Worm (Caenorhabditis elegans): ENCODE measurements around the gene abts-2.

Gene abts-2

ce11 chrX:11560615-11561014 is 24.9 kb upstream of the abts-2 start, which contains the start of gene lev-8:
Gene lev-8, plus strand, starts transcription at chrX:11560915.
- TF ChIP-seq nhr-12 (tag; optimal IDR thresholded peaks at IDR 0.05), result no peak
- TF ChIP-seq dmd-4 (tag; optimal IDR thresholded peaks at IDR 0.05), result no peak
- no peak for TF ChIP-seq lin-13 (GFP tag; optimal IDR thresholded peaks at IDR 0.05)
- no peak for TF ChIP-seq zag-1 (tag; optimal IDR thresholded peaks at IDR 0.05)
- no peak for TF ChIP-seq ztf-4 (tag; optimal IDR thresholded peaks at IDR 0.05)
- TF ChIP-seq ceh-16 (tag; optimal IDR thresholded peaks at IDR 0.05), result no peak
- TF ChIP-seq lin-39 (tag; optimal IDR thresholded peaks at IDR 0.05), result no peak
- TF ChIP-seq lin-11 (tag; optimal IDR thresholded peaks at IDR 0.05), result no peak
- no peak for TF ChIP-seq unc-39 (tag; optimal IDR thresholded peaks at IDR 0.05)
- TF ChIP-seq sma-9 (GFP tag; optimal IDR thresholded peaks at IDR 0.05), result no peak
- no peak for TF ChIP-seq sma-9 (tag; optimal IDR thresholded peaks at IDR 0.05)
- no peak for TF ChIP-seq alr-1 (tag; optimal IDR thresholded peaks at IDR 0.05)
- no peak for TF ChIP-seq unc-55 (GFP tag; optimal IDR thresholded peaks at IDR 0.05)
- no peak for TF ChIP-seq gmeb-1 (tag; optimal IDR thresholded peaks at IDR 0.05)

- TF ChIP-seq unc-55 (GFP tag; optimal IDR thresholded peaks at IDR 0.05) (peak; percentile 76), sma-9 (GFP tag; optimal IDR thresholded peaks at IDR 0.05) (peak; percentile 61), sma-9 (tag; optimal IDR thresholded peaks at IDR 0.05) (no peak), elt-3 (tag; optimal IDR thresholded peaks at IDR 0.05) (no peak), mab-5 (tag; optimal IDR thresholded peaks at IDR 0.05) (peak; percentile 9), lin-11 (tag; optimal IDR thresholded peaks at IDR 0.05) (peak; percentile 58), nhr-21 (tag; optimal IDR thresholded peaks at IDR 0.05) (peak; percentile 68), blmp-1 (tag; optimal IDR thresholded peaks at IDR 0.05; ENCODE audit: insufficient read depth) (peak; percentile 92), sma-3 (GFP tag; optimal IDR thresholded peaks at IDR 0.05) (peak; percentile 33), ztf-1 (GFP tag; conservative IDR thresholded peaks at IDR 0.05) (no peak), lsy-2 (tag; optimal IDR thresholded peaks at IDR 0.05) (peak; percentile 2 to 61), R02D3.7 (tag; optimal IDR thresholded peaks at IDR 0.05) (no peak), C34F6.9 (tag; optimal IDR thresholded peaks at IDR 0.05) (peak; percentile 61), fos-1 (tag; optimal IDR thresholded peaks at IDR 0.05) (peak; percentile 42), sem-4 (tag; optimal IDR thresholded peaks at IDR 0.05) (peak; percentile 64), gmeb-1 (tag; optimal IDR thresholded peaks at IDR 0.05) (no peak), F13H6.1 (tag; optimal IDR thresholded peaks at IDR 0.05) (peak; percentile 47), unc-62 (GFP tag; optimal IDR thresholded peaks at IDR 0.05) (no peak), mdl-1 (tag; optimal IDR thresholded peaks at IDR 0.05) (peak; percentile 42 to 66), nhr-129 (tag; optimal IDR thresholded peaks at IDR 0.05) (peak; percentile 52), crh-2 (tag; optimal IDR thresholded peaks at IDR 0.05) (peak; percentile 50), ztf-11 (tag; optimal IDR thresholded peaks at IDR 0.05) (no peak)
These were observed 21.8 kb upstream of the abts-2 start, which contains the start of gene trpp-9 for ce11 chrX:11563663-11564062. Gene trpp-9, plus strand, starts transcription at chrX:11563923.

DNA sequence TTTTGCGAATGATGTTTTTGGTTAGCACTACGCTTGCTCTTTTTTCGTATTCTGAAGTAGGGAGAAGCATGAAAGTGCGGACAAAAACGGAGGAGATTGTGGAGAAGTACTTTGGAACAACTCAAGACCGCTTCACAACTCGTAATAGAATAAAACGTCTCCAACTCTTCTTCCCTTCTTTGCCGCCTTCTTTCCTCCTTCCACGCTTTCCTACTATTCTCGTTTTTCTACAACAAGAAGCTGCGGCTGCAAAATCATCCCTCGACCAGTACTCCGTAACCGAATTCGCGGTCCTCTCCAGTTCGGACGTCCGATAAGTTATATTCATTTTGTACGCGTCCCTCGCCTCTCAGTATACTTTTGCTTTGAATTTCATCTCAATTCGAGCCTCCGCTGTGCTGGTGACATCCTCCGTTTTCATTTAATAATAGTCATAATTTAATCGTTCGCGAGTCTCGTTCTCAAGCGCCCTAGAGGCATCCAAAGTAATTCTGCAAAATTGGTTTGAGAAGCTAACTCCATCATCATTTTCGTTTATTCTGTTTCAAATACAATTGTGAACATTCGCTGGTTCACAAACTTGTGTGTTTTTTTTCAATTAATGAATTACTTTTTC is 15.6 kb upstream of the abts-2 start:
- TF ChIP-seq ceh-16 (tag; optimal IDR thresholded peaks at IDR 0.05) (no peak), F13H6.1 (tag; optimal IDR thresholded peaks at IDR 0.05) (peak; percentile 28), dmd-4 (tag; optimal IDR thresholded peaks at IDR 0.05) (no peak), lsy-2 (tag; optimal IDR thresholded peaks at IDR 0.05) (no peak), nhr-12 (tag; optimal IDR thresholded peaks at IDR 0.05) (no peak), peb-1 (tag; optimal IDR thresholded peaks at IDR 0.05) (no peak), crh-2 (tag; optimal IDR thresholded peaks at IDR 0.05) (no peak)

- TF ChIP-seq zag-1 (tag; optimal IDR thresholded peaks at IDR 0.05) (peak; percentile 52), fos-1 (tag; optimal IDR thresholded peaks at IDR 0.05) (no peak), gmeb-1 (tag; optimal IDR thresholded peaks at IDR 0.05) (no peak), ztf-4 (tag; optimal IDR thresholded peaks at IDR 0.05) (no peak), dmd-4 (tag; optimal IDR thresholded peaks at IDR 0.05) (no peak), nhr-25 (tag; optimal IDR thresholded peaks at IDR 0.05) (no peak), F13H6.1 (tag; optimal IDR thresholded peaks at IDR 0.05) (peak; percentile 15), mdl-1 (tag; optimal IDR thresholded peaks at IDR 0.05) (peak in 1 of 2 experiments; percentile 9), nhr-23 (tag; optimal IDR thresholded peaks at IDR 0.05) (no peak), unc-55 (GFP tag; optimal IDR thresholded peaks at IDR 0.05) (peak; percentile 28), lsy-2 (tag; optimal IDR thresholded peaks at IDR 0.05) (peak in 1 of 2 experiments; percentile 11), aly-2 (tag; optimal IDR thresholded peaks at IDR 0.05) (no peak), elt-1 (tag; optimal IDR thresholded peaks at IDR 0.05) (no peak)
These were observed 13.8 kb upstream of the abts-2 start for ce11 chrX:11571714-11572113.
